Worm (Caenorhabditis elegans): Measurements from ENCODE around the gene F43E2.6.

Gene F43E2.6

DNA sequence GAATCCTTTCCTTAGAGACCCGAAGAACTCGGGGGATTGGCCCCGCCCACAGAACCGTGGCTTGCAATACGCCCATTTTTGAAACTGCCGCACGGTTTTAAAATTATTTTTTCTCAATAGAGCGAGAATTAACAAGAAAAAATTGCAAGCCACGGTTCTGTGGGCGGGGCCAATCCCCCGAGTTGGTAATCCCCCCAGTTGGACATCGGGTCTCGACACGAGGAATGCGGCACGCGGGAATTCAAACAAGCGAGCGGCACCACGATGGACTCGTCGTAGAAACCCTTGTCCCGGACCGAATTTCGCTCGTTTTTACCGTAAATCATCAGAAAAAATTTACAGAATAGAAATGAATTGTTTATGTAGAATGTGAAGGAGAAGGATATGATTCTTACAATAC, 15.6 kb downstream of the F43E2.6 start (continued):
- TF ChIP-seq lin-26 (GFP tag; IDR thresholded peaks at IDR 0.05) = no peak
- TF ChIP-seq F57A8.1 (GFP tag; optimal IDR thresholded peaks at IDR 0.05) = no peak
- peak; percentile 73 for TF ChIP-seq efl-1 (GFP tag; optimal IDR thresholded peaks at IDR 0.05)
- peak; percentile 56; the same call in 1 of the 2 replicates for TF ChIP-seq madf-8 (GFP tag; conservative IDR thresholded peaks at IDR 0.05)
- peak; percentile 58 for TF ChIP-seq ceh-91 (GFP tag; IDR thresholded peaks at IDR 0.05)
- peak; percentile 65 for TF ChIP-seq lsl-1 (GFP tag; optimal IDR thresholded peaks at IDR 0.05)
- peak; percentile 51 for TF ChIP-seq xnd-1 (tag; optimal IDR thresholded peaks at IDR 0.05)
- no peak for TF ChIP-seq ztf-3 (GFP tag; optimal IDR thresholded peaks at IDR 0.05)
- TF ChIP-seq lin-40 (tag; optimal IDR thresholded peaks at IDR 0.05) = no peak
- 0 out of 2 replicates have a peak, but pooled peaks have one; percentile 8 for TF ChIP-seq attf-3 (GFP tag; conservative IDR thresholded peaks at IDR 0.05)
- TF ChIP-seq mcd-1 (GFP tag; IDR thresholded peaks at IDR 0.05) = peak; percentile 69
- TF ChIP-seq dpl-1 (GFP tag; optimal IDR thresholded peaks at IDR 0.05) = peak; percentile 40
- peak; percentile 3 for TF ChIP-seq snpc-4 (GFP tag; optimal IDR thresholded peaks at IDR 0.05)
- peak in 1 of 4 experiments; percentile 8 for TF ChIP-seq snpc-4 (tag; optimal IDR thresholded peaks at IDR 0.05)
- no peak for TF ChIP-seq zim-3 (tag; optimal IDR thresholded peaks at IDR 0.05)
- peak; percentile 29; the same call in 1 of the 2 replicates for TF ChIP-seq egrh-3 (GFP tag; IDR thresholded peaks at IDR 0.05)
- no peak for TF ChIP-seq hmg-20 (GFP tag; IDR thresholded peaks at IDR 0.05)
- no peak for TF ChIP-seq ceh-27 (GFP tag; optimal IDR thresholded peaks at IDR 0.05)
- TF ChIP-seq nhr-120 (GFP tag; IDR thresholded peaks at IDR 0.05) = no peak
- TF ChIP-seq unc-130 (GFP tag; optimal IDR thresholded peaks at IDR 0.05) = peak; percentile 42

ce11 chrII:7352507-7352906, 16.2 kb downstream of the F43E2.6 start, which contains the start of gene hsp-4:
TSS of gene hsp-4 (minus strand) at chrII:7352645.
- 0 out of 2 replicates have a peak, but pooled peaks have one; percentile 9 for TF ChIP-seq aptf-2 (GFP tag; conservative IDR thresholded peaks at IDR 0.05)
- no peak for TF ChIP-seq madf-6 (GFP tag; IDR thresholded peaks at IDR 0.05)
- TF ChIP-seq let-607 (tag; optimal IDR thresholded peaks at IDR 0.05) = peak in 1 of 2 experiments; percentile 70
- TF ChIP-seq hsf-1 (GFP tag; IDR thresholded peaks at IDR 0.05) = peak; percentile 54; the same call in 1 of the 2 replicates
- no peak for TF ChIP-seq ceh-58 (GFP tag; IDR thresholded peaks at IDR 0.05)
- TF ChIP-seq mes-4 (tag; optimal IDR thresholded peaks at IDR 0.05) = no peak

- TF ChIP-seq madf-3 (GFP tag; IDR thresholded peaks at IDR 0.05) (no peak), C17E4.6 (GFP tag; IDR thresholded peaks at IDR 0.05) (no peak), pbrm-1 (GFP tag; IDR thresholded peaks at IDR 0.05) (no peak), dpff-1 (tag; optimal IDR thresholded peaks at IDR 0.05) (no peak), tbx-9 (tag; optimal IDR thresholded peaks at IDR 0.05; ENCODE audit: borderline replicate concordance) (no peak), nhr-80 (tag; optimal IDR thresholded peaks at IDR 0.05) (no peak), Y53G8AR.9 (GFP tag; conservative IDR thresholded peaks at IDR 0.05) (no peak), chd-7 (tag; optimal IDR thresholded peaks at IDR 0.05) (no peak), ZK185.1 (tag; optimal IDR thresholded peaks at IDR 0.05; ENCODE audit: poor library complexity, severe bottlenecking) (no peak), F23B12.7 (tag; optimal IDR thresholded peaks at IDR 0.05; ENCODE audit: insufficient read depth) (no peak), bed-2 (GFP tag; IDR thresholded peaks at IDR 0.05) (no peak), ceh-91 (GFP tag; IDR thresholded peaks at IDR 0.05) (no peak)
Observed at ce11 chrII:7348063-7348462, 20.6 kb downstream of the F43E2.6 start.

Data from whole organism, young adult.